Worm (Caenorhabditis elegans) whole organism, late embryonic: ENCODE measurements around the gene srp-8.

Source experiments
- C08G9.2 ChIP-seq: sonication (generic microtip); optimal IDR thresholded peaks from 2 replicates; lab custom pipeline; 2016; ENCODE audit warnings: mild to moderate bottlenecking, missing genetic modification characterization, moderate library complexity, missing compliant biosample characterization
- C38D4.7 ChIP-seq: fragments of 200-800 bp; sonication (Bioruptor generic); optimal IDR thresholded peaks from 2 replicates; lab custom pipeline; 2018; ENCODE audit warnings: mild to moderate bottlenecking, missing genetic modification characterization, moderate library complexity, missing compliant biosample characterization
- F13H6.1 ChIP-seq: sonication (generic microtip); optimal IDR thresholded peaks from 2 replicates; lab custom pipeline; 2016; ENCODE audit warnings: missing genetic modification characterization, missing compliant biosample characterization
- K02D7.2 ChIP-seq: sonication (generic microtip); optimal IDR thresholded peaks from 2 replicates; lab custom pipeline; 2017; ENCODE audit warnings: mild to moderate bottlenecking, missing genetic modification characterization, missing compliant biosample characterization
- ceh-14 ChIP-seq: sonication (generic microtip); optimal IDR thresholded peaks from 2 replicates; lab custom pipeline; 2016; ENCODE audit warnings: missing genotype, missing genetic modification characterization, missing compliant biosample characterization
- ceh-19 ChIP-seq: fragments of 200-800 bp; sonication (Bioruptor generic); optimal IDR thresholded peaks from 2 replicates; lab custom pipeline; 2018; ENCODE audit warnings: mild to moderate bottlenecking, missing genetic modification characterization, missing compliant biosample characterization
- ceh-24 ChIP-seq: sonication (generic microtip); optimal IDR thresholded peaks from 2 replicates; lab custom pipeline; 2016; ENCODE audit warnings: mild to moderate bottlenecking, missing genetic modification characterization, missing compliant biosample characterization
- ceh-30 ChIP-seq: fragments of 150-350 bp; optimal IDR thresholded peaks from 2 replicates; lab custom pipeline; 2014; ENCODE audit warnings: missing biosample characterization, missing genetic modification characterization
- ceh-31 ChIP-seq: sonication (generic microtip); optimal IDR thresholded peaks from 2 replicates; lab custom pipeline; 2016; ENCODE audit warnings: missing genetic modification characterization, missing compliant biosample characterization
- ceh-48 ChIP-seq: sonication (generic microtip); optimal IDR thresholded peaks from 2 replicates; lab custom pipeline; 2016; ENCODE audit warnings: missing genetic modification characterization, inconsistent platforms, missing compliant biosample characterization
- elt-2 ChIP-seq: sonication (generic microtip); optimal IDR thresholded peaks from 2 replicates; lab custom pipeline; 2016; ENCODE audit warnings: missing genetic modification reagents, missing genetic modification characterization, missing compliant biosample characterization
- elt-4 ChIP-seq: sonication (generic microtip); optimal IDR thresholded peaks from 2 replicates; lab custom pipeline; 2016; ENCODE audit warnings: missing genetic modification characterization, missing compliant biosample characterization
- ets-4 ChIP-seq: sonication (generic microtip); optimal IDR thresholded peaks from 2 replicates; lab custom pipeline; 2016; ENCODE audit warnings: missing genetic modification characterization, missing compliant biosample characterization
- eyg-1 ChIP-seq: sonication (generic microtip); optimal IDR thresholded peaks from 2 replicates; lab custom pipeline; 2016; ENCODE audit warnings: missing genotype, missing genetic modification characterization, missing compliant biosample characterization
- fax-1 ChIP-seq: sonication (generic microtip); optimal IDR thresholded peaks from 2 replicates; lab custom pipeline; 2016; ENCODE audit warnings: missing genotype, missing genetic modification characterization, missing compliant biosample characterization
- fkh-6 ChIP-seq: sonication (generic microtip); optimal IDR thresholded peaks from 2 replicates; lab custom pipeline; 2016; ENCODE audit warnings: missing genetic modification characterization, missing compliant biosample characterization
- gmeb-2 ChIP-seq: sonication (generic microtip); optimal IDR thresholded peaks from 2 replicates; lab custom pipeline; 2016; ENCODE audit warnings: missing genetic modification characterization, inconsistent platforms, missing compliant biosample characterization
- hlh-13 ChIP-seq: fragments of 200-800 bp; sonication (Bioruptor generic); optimal IDR thresholded peaks from 2 replicates; lab custom pipeline; 2018; ENCODE audit warnings: mild to moderate bottlenecking, missing genetic modification characterization, missing compliant biosample characterization
- hlh-8 ChIP-seq: sonication (generic microtip); optimal IDR thresholded peaks from 2 replicates; lab custom pipeline; 2016; ENCODE audit warnings: missing genotype, missing genetic modification characterization, missing compliant biosample characterization
- lim-6 ChIP-seq: sonication (generic microtip); optimal IDR thresholded peaks from 2 replicates; lab custom pipeline; 2016; ENCODE audit warnings: missing genetic modification characterization, missing compliant biosample characterization
- lin-11 ChIP-seq: fragments of 200-800 bp; sonication (Bioruptor generic); optimal IDR thresholded peaks from 2 replicates; lab custom pipeline; 2018; ENCODE audit warnings: mild to moderate bottlenecking, missing genetic modification characterization, missing compliant biosample characterization
- madf-2 ChIP-seq: sonication (generic microtip); optimal IDR thresholded peaks from 2 replicates; lab custom pipeline; 2017; ENCODE audit warnings: missing genetic modification characterization, missing compliant biosample characterization
- mec-3 ChIP-seq: sonication (generic microtip); optimal IDR thresholded peaks from 2 replicates; lab custom pipeline; 2016; ENCODE audit warnings: borderline replicate concordance, missing genetic modification characterization, missing compliant biosample characterization
- nhr-11 ChIP-seq: fragments of 150-350 bp; optimal IDR thresholded peaks from 2 replicates; lab custom pipeline; 2014; ENCODE audit warnings: missing biosample characterization, missing genetic modification characterization
- nhr-232 ChIP-seq: sonication (generic microtip); optimal IDR thresholded peaks from 2 replicates; lab custom pipeline; 2016; ENCODE audit warnings: missing genetic modification characterization, missing compliant biosample characterization
- npax-4 ChIP-seq: sonication (generic microtip); optimal IDR thresholded peaks from 2 replicates; lab custom pipeline; 2016; ENCODE audit warnings: missing genetic modification characterization, missing compliant biosample characterization
- odd-2 ChIP-seq: sonication (generic microtip); optimal IDR thresholded peaks from 2 replicates; lab custom pipeline; 2017; ENCODE audit warnings: antibody characterized with exemption, mild to moderate bottlenecking, missing genetic modification characterization, missing compliant biosample characterization
- pat-9 ChIP-seq: fragments of 200-800 bp; sonication (Bioruptor generic); optimal IDR thresholded peaks from 2 replicates; lab custom pipeline; 2018; ENCODE audit warnings: mild to moderate bottlenecking, missing genetic modification characterization, moderate library complexity, missing compliant biosample characterization
- pax-1 ChIP-seq: fragments of 150-350 bp; optimal IDR thresholded peaks from 2 replicates; lab custom pipeline; 2014; ENCODE audit warnings: missing biosample characterization, missing genetic modification characterization
- pha-2 ChIP-seq: sonication (generic microtip); optimal IDR thresholded peaks from 2 replicates; lab custom pipeline; 2017; ENCODE audit warnings: mild to moderate bottlenecking, missing genetic modification characterization, missing compliant biosample characterization
- pha-4 ChIP-seq: fragments of 150-350 bp; optimal IDR thresholded peaks from 2 replicates; lab custom pipeline; 2018; ENCODE audit warnings: missing biosample characterization, missing genetic modification reagents, missing genetic modification characterization
- pqm-1 ChIP-seq: sonication (generic microtip); optimal IDR thresholded peaks from 2 replicates; lab custom pipeline; 2016; ENCODE audit warnings: missing genetic modification characterization, missing compliant biosample characterization
- sdc-2 ChIP-seq: sonication (generic microtip); optimal IDR thresholded peaks from 2 replicates; lab custom pipeline; 2016; ENCODE audit warnings: missing genotype, missing genetic modification characterization, missing compliant biosample characterization
- syd-9 ChIP-seq: sonication (generic microtip); optimal IDR thresholded peaks from 2 replicates; lab custom pipeline; 2016; ENCODE audit warnings: mild to moderate bottlenecking, missing genetic modification characterization, moderate library complexity, missing compliant biosample characterization
- tbx-7 ChIP-seq: sonication (generic microtip); optimal IDR thresholded peaks from 2 replicates; lab custom pipeline; 2016; ENCODE audit warnings: missing genotype, missing genetic modification characterization, missing compliant biosample characterization
- unc-3 ChIP-seq, 2 experiments: fragments of 200-800 bp in 1 of 2; sonication (Bioruptor generic) in 1 of 2; sonication (generic microtip) in 1 of 2; conservative IDR thresholded peaks in 1 of 2; optimal IDR thresholded peaks in 1 of 2; 2 replicates each; pipeline versions ENCODE4 v1.3.6 to Lab custom; 2016 to 2022; ENCODE audit warnings: missing compliant biosample characterization in 2 of 2, missing genetic modification characterization in 2 of 2, missing genetic modification reagents in 1 of 2
- unc-42 ChIP-seq: sonication (generic microtip); optimal IDR thresholded peaks from 2 replicates; lab custom pipeline; 2016; ENCODE audit warnings: missing genotype, missing genetic modification characterization, missing compliant biosample characterization
- unc-86 ChIP-seq: sonication (generic microtip); optimal IDR thresholded peaks from 2 replicates; lab custom pipeline; 2016; ENCODE audit warnings: missing genetic modification characterization, missing compliant biosample characterization
- ztf-16 ChIP-seq: sonication (generic microtip); optimal IDR thresholded peaks from 2 replicates; lab custom pipeline; 2017; ENCODE audit warnings: missing genetic modification characterization, missing compliant biosample characterization

The srp-8 gene

DNA sequence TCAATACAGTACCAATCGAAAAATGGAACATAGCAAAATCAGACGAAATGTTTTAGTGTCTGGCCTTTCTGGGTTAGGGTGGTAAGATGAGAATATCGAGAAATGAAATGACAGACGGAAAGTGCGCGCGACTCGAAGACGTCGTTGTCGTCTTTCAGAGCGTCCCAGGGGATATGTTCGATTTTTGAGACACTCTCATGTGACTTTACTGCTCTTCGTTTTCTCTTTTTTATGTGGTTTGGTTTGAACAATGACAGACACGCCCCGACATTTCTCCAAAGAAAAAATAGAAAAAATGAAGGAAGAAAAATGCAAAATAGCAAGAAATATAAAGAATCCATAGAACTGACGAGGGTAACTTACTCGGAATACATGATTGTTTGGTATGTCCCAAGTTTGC lies 27.0 kb downstream of the srp-8 start:
- TF ChIP-seq lin-11 (tag; lab: Kevin White, UChicago) (no peak), unc-42 (tag; lab: Kevin White, UChicago) (no peak), npax-4 (tag; lab: Kevin White, UChicago) (no peak), unc-86 (tag; lab: Kevin White, UChicago) (no peak), syd-9 (no peak), ets-4 (tag; lab: Kevin White, UChicago) (no peak), ceh-48 (tag; lab: Kevin White, UChicago) (no peak), elt-4 (tag; lab: Kevin White, UChicago) (no peak), fkh-6 (tag; lab: Kevin White, UChicago) (no peak), elt-2 (tag; lab: Kevin White, UChicago) (no peak), pha-4 (tag; lab: Kevin White, UChicago) (no peak), tbx-7 (tag; lab: Kevin White, UChicago) (no peak), F13H6.1 (tag; lab: Kevin White, UChicago) (no peak), C08G9.2 (tag; lab: Kevin White, UChicago) (no peak), unc-3 (GFP tag; conservative IDR thresholded peaks at IDR 0.05; lab: Robert Waterston, UW) (no peak), unc-3 (tag; optimal IDR thresholded peaks at IDR 0.05; lab: Kevin White, UChicago) (no peak), madf-2 (tag; lab: Kevin White, UChicago) (no peak), sdc-2 (tag; lab: Kevin White, UChicago) (no peak), pqm-1 (tag; lab: Kevin White, UChicago) (no peak), mec-3 (no peak)

DNA sequence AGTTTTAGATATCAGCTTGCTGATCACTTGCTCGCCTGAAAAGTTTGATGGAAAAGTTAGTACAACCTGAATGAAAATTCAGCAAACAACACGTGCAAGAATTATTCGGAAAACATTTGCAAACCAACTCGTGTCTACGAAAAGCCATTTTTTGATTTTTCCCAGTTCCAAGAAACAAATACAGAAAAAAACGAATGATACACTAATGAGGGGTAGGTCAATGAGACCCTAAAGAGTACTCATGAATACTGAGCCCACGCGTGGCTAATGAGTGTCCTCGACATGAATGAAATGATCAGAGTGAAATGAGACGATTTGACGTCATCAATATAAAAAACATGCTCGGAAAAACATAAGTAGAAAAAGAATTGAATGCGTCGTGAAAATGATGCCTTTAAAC lies 28.5 kb downstream of the srp-8 start:
- TF ChIP-seq ceh-19 (GFP tag; lab: Kevin White, UChicago): no peak
- no peak for TF ChIP-seq eyg-1 (tag; lab: Kevin White, UChicago)
- no peak for TF ChIP-seq ceh-31 (tag; lab: Kevin White, UChicago)
- TF ChIP-seq fkh-6 (tag; lab: Kevin White, UChicago): no peak
- TF ChIP-seq hlh-13 (GFP tag; lab: Kevin White, UChicago): no peak
- no peak for TF ChIP-seq fax-1 (tag; lab: Kevin White, UChicago)
- TF ChIP-seq nhr-232 (tag; lab: Kevin White, UChicago): no peak
- TF ChIP-seq pha-2 (tag; lab: Kevin White, UChicago): no peak
- TF ChIP-seq unc-42 (tag; lab: Kevin White, UChicago): no peak
- no peak for TF ChIP-seq pax-1 (tag; lab: Kevin White, UChicago)
- no peak for TF ChIP-seq ztf-16 (tag; lab: Kevin White, UChicago)
- TF ChIP-seq K02D7.2 (tag; lab: Kevin White, UChicago): no peak
- no peak for TF ChIP-seq ceh-14
- TF ChIP-seq ceh-24 (tag; lab: Kevin White, UChicago): no peak
- no peak for TF ChIP-seq hlh-8
- TF ChIP-seq odd-2 (tag; lab: Kevin White, UChicago): no peak
- TF ChIP-seq ceh-30: no peak
- TF ChIP-seq mec-3: no peak
- TF ChIP-seq nhr-11 (tag; lab: Kevin White, UChicago): no peak

ce11 chrV:8212816-8213215 lies 29.3 kb downstream of the srp-8 start:
- TF ChIP-seq elt-2 (tag; lab: Kevin White, UChicago) (peak; percentile 16), gmeb-2 (tag; lab: Kevin White, UChicago) (no peak), C08G9.2 (tag; lab: Kevin White, UChicago) (no peak)

DNA sequence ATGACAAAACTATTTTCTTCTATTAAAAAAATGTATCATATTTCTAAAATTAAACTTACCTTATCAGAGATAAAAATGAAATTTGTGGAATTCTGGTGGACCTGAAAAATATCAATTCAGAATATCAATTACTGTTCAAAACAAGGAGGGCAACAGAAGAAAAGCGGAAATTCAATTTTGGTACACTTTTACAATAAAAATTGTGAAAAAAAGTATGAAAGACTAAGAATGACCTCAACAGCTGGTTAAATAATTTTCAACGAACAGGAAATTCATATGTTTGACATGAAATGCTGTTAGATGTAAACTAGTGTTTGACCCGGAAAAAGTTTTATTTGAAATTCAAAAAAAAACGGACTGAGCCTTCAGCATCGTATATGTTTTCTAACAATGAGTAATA lies 30.4 kb downstream of the srp-8 start, which contains the start of gene K07C11.7:
Gene K07C11.7, minus strand, starts transcription at position 101 of the 400 bp plus-strand sequence.
- TF ChIP-seq pqm-1 (tag; lab: Kevin White, UChicago) (no peak), pha-4 (tag; lab: Kevin White, UChicago) (no peak), eyg-1 (tag; lab: Kevin White, UChicago) (no peak), ceh-31 (tag; lab: Kevin White, UChicago) (no peak), unc-3 (GFP tag; conservative IDR thresholded peaks at IDR 0.05; lab: Robert Waterston, UW) (no peak), unc-3 (tag; optimal IDR thresholded peaks at IDR 0.05; lab: Kevin White, UChicago) (no peak), ceh-30 (no peak), tbx-7 (tag; lab: Kevin White, UChicago) (no peak), pat-9 (tag; lab: Kevin White, UChicago) (no peak), hlh-8 (no peak), ztf-16 (tag; lab: Kevin White, UChicago) (no peak), C38D4.7 (GFP tag; lab: Kevin White, UChicago) (no peak), lim-6 (tag; lab: Kevin White, UChicago) (no peak)
